Fruit fly (Drosophila melanogaster) whole organism, embryonic: ENCODE measurements around the gene CG6574.

Experiments
- Antp ChIP-seq: fragments of 200-800 bp; sonication (Bioruptor generic); optimal IDR thresholded peaks from 3 replicates; lab custom pipeline; 2016; ENCODE audit warnings: missing biosample characterization, missing genetic modification characterization
- CG10565 ChIP-seq: fragments of 200-800 bp; sonication (Bioruptor generic); optimal IDR thresholded peaks from 3 replicates; lab custom pipeline; 2016; ENCODE audit warnings: missing biosample characterization, mild to moderate bottlenecking, missing genetic modification characterization
- CG11247 ChIP-seq: fragments of 200-800 bp; sonication (Bioruptor generic); IDR thresholded peaks from 2 replicates; pipeline ENCODE4 v1.3.6; 2022; ENCODE audit warnings: missing biosample characterization, missing genetic modification characterization
- CG11456 ChIP-seq: fragments of 200-800 bp; sonication (Bioruptor generic); IDR thresholded peaks from 3 replicates; pipeline ENCODE4 v1.3.6; 2022; ENCODE audit warnings: missing biosample characterization, missing genetic modification characterization
- CG12104 ChIP-seq: fragments of 200-800 bp; sonication (Bioruptor generic); optimal IDR thresholded peaks from 3 replicates; lab custom pipeline; 2016; ENCODE audit warnings: missing biosample characterization, missing genetic modification characterization
- CG12942 ChIP-seq: fragments of 200-800 bp; sonication (Bioruptor generic); optimal IDR thresholded peaks from 3 replicates; lab custom pipeline; 2016; ENCODE audit warnings: missing biosample characterization, missing genetic modification characterization
- CG14050 ChIP-seq: fragments of 200-800 bp; sonication (Bioruptor generic); IDR thresholded peaks from 3 replicates; pipeline ENCODE4 v1.3.6; 2022; ENCODE audit warnings: missing biosample characterization, missing genetic modification characterization
- CG15011 ChIP-seq: fragments of 200-800 bp; sonication (Bioruptor generic); optimal IDR thresholded peaks from 3 replicates; lab custom pipeline; 2018; ENCODE audit warnings: missing biosample characterization, mild to moderate bottlenecking, missing genetic modification characterization
- CG15696 ChIP-seq: fragments of 200-800 bp; sonication (Bioruptor generic); optimal IDR thresholded peaks from 2 replicates; lab custom pipeline; 2019; ENCODE audit warnings: missing biosample characterization, mild to moderate bottlenecking, missing genetic modification characterization, moderate library complexity
- CG16813 ChIP-seq: fragments of 200-800 bp; sonication (Bioruptor generic); IDR thresholded peaks from 3 replicates; pipeline ENCODE4 v1.3.6; 2022; ENCODE audit warnings: missing biosample characterization, missing genetic modification characterization; ENCODE audit not compliant: partially characterized antibody
- CG17328 ChIP-seq: fragments of 200-800 bp; sonication (Bioruptor generic); IDR thresholded peaks from 2 replicates; pipeline ENCODE4 v1.3.6; 2022; ENCODE audit warnings: missing biosample characterization, missing genetic modification characterization
- CG1792 ChIP-seq: fragments of 200-800 bp; sonication (Bioruptor generic); optimal IDR thresholded peaks from 2 replicates; lab custom pipeline; 2016; ENCODE audit warnings: missing biosample characterization, missing genetic modification characterization
- CG18764 ChIP-seq: fragments of 200-800 bp; sonication (Bioruptor generic); optimal IDR thresholded peaks from 3 replicates; lab custom pipeline; 2016; ENCODE audit warnings: missing biosample characterization, missing genetic modification characterization
- CG3065 ChIP-seq: fragments of 200-800 bp; sonication (Bioruptor generic); optimal IDR thresholded peaks from 2 replicates; lab custom pipeline; 2016; ENCODE audit warnings: missing biosample characterization, missing genetic modification characterization
- CG3407 ChIP-seq: fragments of 200-800 bp; sonication (Bioruptor generic); optimal IDR thresholded peaks from 2 replicates; lab custom pipeline; 2018; ENCODE audit warnings: missing biosample characterization, mild to moderate bottlenecking, missing genetic modification characterization
- CG34224 ChIP-seq: fragments of 200-800 bp; sonication (Bioruptor generic); IDR thresholded peaks from 3 replicates; pipeline ENCODE4 v1.3.6; 2022; ENCODE audit warnings: missing biosample characterization, missing genetic modification characterization; ENCODE audit not compliant: partially characterized antibody
- CG4730 ChIP-seq: fragments of 200-800 bp; sonication (Bioruptor generic); IDR thresholded peaks from 2 replicates; pipeline ENCODE4 v1.3.6; 2022; ENCODE audit warnings: missing biosample characterization, missing genetic modification characterization
- CG7556 ChIP-seq: fragments of 200-800 bp; sonication (Bioruptor generic); optimal IDR thresholded peaks from 2 replicates; lab custom pipeline; 2017; ENCODE audit warnings: missing biosample characterization, mild to moderate bottlenecking, missing genetic modification characterization
- CG9727 ChIP-seq: fragments of 200-800 bp; sonication (Bioruptor generic); optimal IDR thresholded peaks from 3 replicates; lab custom pipeline; 2017; ENCODE audit warnings: missing biosample characterization, mild to moderate bottlenecking, missing genetic modification characterization
- CG9817 ChIP-seq: fragments of 200-800 bp; sonication (Bioruptor generic); optimal IDR thresholded peaks from 2 replicates; lab custom pipeline; 2018; ENCODE audit warnings: missing biosample characterization, mild to moderate bottlenecking, missing genetic modification characterization, moderate library complexity
- Dad ChIP-seq: fragments of 200-800 bp; sonication (Bioruptor generic); optimal IDR thresholded peaks from 3 replicates; lab custom pipeline; 2016; ENCODE audit warnings: missing biosample characterization, missing genetic modification characterization
- Deaf1 ChIP-seq: fragments of 200-800 bp; optimal IDR thresholded peaks from 3 replicates; lab custom pipeline; 2019; ENCODE audit warnings: missing biosample characterization, mild to moderate bottlenecking, missing genetic modification characterization, moderate library complexity
- Doc2 ChIP-seq: fragments of 200-800 bp; sonication (Bioruptor generic); IDR thresholded peaks from 2 replicates; pipeline ENCODE4 v1.3.6; 2022; ENCODE audit warnings: missing biosample characterization, missing genetic modification characterization
- Drgx ChIP-seq: fragments of 200-800 bp; sonication (Bioruptor generic); IDR thresholded peaks from 2 replicates; pipeline ENCODE4 v1.3.6; 2022; ENCODE audit warnings: missing biosample characterization, missing genetic modification characterization
- HLH4C ChIP-seq: fragments of 200-800 bp; sonication (Bioruptor generic); IDR thresholded peaks from 3 replicates; pipeline ENCODE4 v1.3.6; 2022; ENCODE audit warnings: missing biosample characterization, missing genetic modification characterization; ENCODE audit not compliant: partially characterized antibody
- Hsf ChIP-seq: fragments of 200-800 bp; sonication (Bioruptor generic); optimal IDR thresholded peaks from 3 replicates; lab custom pipeline; 2016; ENCODE audit warnings: missing biosample characterization, missing genetic modification characterization
- Lim3 ChIP-seq: fragments of 200-800 bp; sonication (Bioruptor generic); IDR thresholded peaks from 2 replicates; pipeline ENCODE4 v1.3.6; 2022; ENCODE audit warnings: missing biosample characterization, missing genetic modification characterization
- MBD-R2 ChIP-seq: fragments of 200-800 bp; sonication (Bioruptor generic); IDR thresholded peaks from 2 replicates; pipeline ENCODE4 v1.3.6; 2022; ENCODE audit warnings: missing biosample characterization, missing genetic modification characterization
- Max ChIP-seq: fragments of 200-800 bp; sonication (Bioruptor generic); optimal IDR thresholded peaks from 2 replicates; lab custom pipeline; 2016; ENCODE audit warnings: missing biosample characterization, mild to moderate bottlenecking, missing genetic modification characterization
- Myb ChIP-seq: fragments of 200-800 bp; sonication (Bioruptor generic); optimal IDR thresholded peaks from 2 replicates; lab custom pipeline; 2016; ENCODE audit warnings: missing biosample characterization, missing genetic modification characterization
- NC2β ChIP-seq: fragments of 200-800 bp; sonication (Bioruptor generic); optimal IDR thresholded peaks from 2 replicates; lab custom pipeline; 2016; ENCODE audit warnings: missing biosample characterization, missing genetic modification characterization
- NFAT ChIP-seq: fragments of 200-800 bp; sonication (Bioruptor generic); IDR thresholded peaks from 2 replicates; pipeline ENCODE4 v1.3.6; 2022; ENCODE audit warnings: missing biosample characterization, missing genetic modification characterization
- NK7.1 ChIP-seq: fragments of 200-800 bp; sonication (Bioruptor generic); optimal IDR thresholded peaks from 3 replicates; lab custom pipeline; 2016; ENCODE audit warnings: missing biosample characterization, missing genetic modification characterization
- Nf-YC ChIP-seq: fragments of 200-800 bp; optimal IDR thresholded peaks from 3 replicates; lab custom pipeline; 2019; ENCODE audit warnings: missing biosample characterization, mild to moderate bottlenecking, missing genetic modification characterization, moderate library complexity
- Side ChIP-seq: fragments of 200-800 bp; sonication (Bioruptor generic); optimal IDR thresholded peaks from 2 replicates; lab custom pipeline; 2016; ENCODE audit warnings: missing biosample characterization, missing genetic modification characterization
- Ssrp ChIP-seq: fragments of 200-800 bp; sonication (Bioruptor generic); optimal IDR thresholded peaks from 2 replicates; lab custom pipeline; 2018; ENCODE audit warnings: missing biosample characterization, mild to moderate bottlenecking, missing genetic modification characterization, moderate library complexity
- Xbp1 ChIP-seq: fragments of 200-800 bp; sonication (Bioruptor generic); optimal IDR thresholded peaks from 3 replicates; lab custom pipeline; 2016; ENCODE audit warnings: missing biosample characterization, mild to moderate bottlenecking, missing genetic modification characterization
- ab ChIP-seq: fragments of 200-800 bp; sonication (Bioruptor generic); optimal IDR thresholded peaks from 2 replicates; lab custom pipeline; 2016; ENCODE audit warnings: missing biosample characterization, missing genetic modification characterization
- al ChIP-seq: fragments of 200-800 bp; sonication (Bioruptor generic); IDR thresholded peaks from 2 replicates; pipeline ENCODE4 v1.3.6; 2022; ENCODE audit warnings: missing biosample characterization, missing genetic modification characterization
- chn ChIP-seq: fragments of 200-800 bp; sonication (Bioruptor generic); optimal IDR thresholded peaks from 2 replicates; lab custom pipeline; 2016; ENCODE audit warnings: missing biosample characterization, missing genetic modification characterization
- knrl ChIP-seq: fragments of 200-800 bp; sonication (Bioruptor generic); IDR thresholded peaks from 3 replicates; pipeline ENCODE4 v1.3.6; 2022; ENCODE audit warnings: missing biosample characterization, missing genetic modification characterization; ENCODE audit not compliant: partially characterized antibody
- lab ChIP-seq: fragments of 200-800 bp; sonication (Bioruptor generic); optimal IDR thresholded peaks from 3 replicates; lab custom pipeline; 2017; ENCODE audit warnings: missing biosample characterization, missing genetic modification characterization, mild to moderate bottlenecking, moderate library complexity, missing genetic modification reagents
- lola ChIP-seq, 3 experiments: fragments of >200 bp in 2 of 3; fragments of 200-800 bp in 1 of 3; sonication (Bioruptor generic) in 1 of 3; optimal IDR thresholded peaks; 2 replicates each; lab custom pipeline; 2017 to 2019; ENCODE audit warnings: missing biosample characterization in 3 of 3, missing genetic modification characterization in 3 of 3, mild to moderate bottlenecking in 1 of 3, moderate library complexity in 1 of 3
- mld ChIP-seq: fragments of 200-800 bp; sonication (Bioruptor generic); IDR thresholded peaks from 3 replicates; pipeline ENCODE4 v1.3.6; 2022; ENCODE audit warnings: missing biosample characterization, missing genetic modification characterization; ENCODE audit not compliant: partially characterized antibody
- nerfin-1 ChIP-seq: fragments of 200-800 bp; sonication (Bioruptor generic); optimal IDR thresholded peaks from 3 replicates; lab custom pipeline; 2019; ENCODE audit warnings: missing biosample characterization, mild to moderate bottlenecking, missing genetic modification characterization, moderate library complexity
- onecut ChIP-seq: fragments of 200-800 bp; sonication (Bioruptor generic); IDR thresholded peaks from 2 replicates; pipeline ENCODE4 v1.3.6; 2022; ENCODE audit warnings: missing biosample characterization, missing genetic modification characterization
- sens-2 ChIP-seq: fragments of 200-800 bp; sonication (Bioruptor generic); IDR thresholded peaks from 2 replicates; pipeline ENCODE4 v1.3.6; 2022; ENCODE audit warnings: missing biosample characterization, missing genetic modification characterization
- stc ChIP-seq: fragments of 200-800 bp; sonication (Bioruptor generic); IDR thresholded peaks from 2 replicates; pipeline ENCODE4 v1.3.6; 2022; ENCODE audit warnings: missing biosample characterization, missing genetic modification characterization
- usp ChIP-seq: fragments of >200 bp; optimal IDR thresholded peaks from 2 replicates; lab custom pipeline; 2017; ENCODE audit warnings: missing biosample characterization, missing genetic modification characterization

The CG6574 gene

dm6 chr3R:10875515-10876434, 13.0 kb upstream of the CG6574 start, which contains the start of gene Sodh2 (continued):
- TF ChIP-seq CG1792 (GFP tag; lab: Kevin White, UChicago) (peak; percentile 68), CG9727 (GFP tag; lab: Kevin White, UChicago) (peak; percentile 77), usp (GFP tag; lab: Kevin White, UChicago) (no peak), mld (GFP tag; lab: Robert Waterston, UW) (no peak), Antp (GFP tag; lab: Kevin White, UChicago) (peak; percentile 67), NC2β (GFP tag; lab: Kevin White, UChicago) (no peak), Lim3 (GFP tag; lab: Robert Waterston, UW) (no peak), Hsf (peak; percentile 67), lola (GFP tag; optimal IDR thresholded peaks at IDR 0.05; lab: Kevin White, UChicago) (peak in 1 of 3 experiments; percentile 43), knrl (GFP tag; lab: Robert Waterston, UW) (no peak), Doc2 (GFP tag; lab: Robert Waterston, UW) (no peak), CG12104 (GFP tag; lab: Kevin White, UChicago) (peak; percentile 77), Myb (GFP tag; lab: Kevin White, UChicago) (peak; percentile 57), sens-2 (GFP tag; lab: Robert Waterston, UW) (no peak), Nf-YC (tag; lab: Kevin White, UChicago) (peak; percentile 64), CG15696 (peak; percentile 36), Xbp1 (peak; percentile 47), CG11247 (GFP tag; lab: Robert Waterston, UW) (peak; percentile 82), CG3407 (GFP tag; lab: Kevin White, UChicago) (peak; percentile 74), nerfin-1 (tag; lab: Kevin White, UChicago) (peak; percentile 57), CG12942 (GFP tag; lab: Kevin White, UChicago) (peak; percentile 32), CG7556 (GFP tag; lab: Kevin White, UChicago) (peak; percentile 88), NFAT (GFP tag; lab: Robert Waterston, UW) (peak; percentile 83), chn (GFP tag; lab: Kevin White, UChicago) (peak; percentile 22), Max (GFP tag; lab: Kevin White, UChicago) (peak; percentile 42), ab (peak; percentile 37), CG9817 (tag; lab: Kevin White, UChicago) (peak; percentile 79), CG10565 (GFP tag; lab: Kevin White, UChicago) (no peak), Deaf1 (tag; lab: Kevin White, UChicago) (peak; percentile 67), CG4730 (no peak), CG17328 (GFP tag; lab: Robert Waterston, UW) (peak; percentile 50; the same call in 1 of the 2 replicates), al (GFP tag; lab: Robert Waterston, UW) (peak; percentile 62), Dad (GFP tag; lab: Kevin White, UChicago) (peak; percentile 24), CG14050 (GFP tag; lab: Robert Waterston, UW) (peak; percentile 32), Ssrp (tag; lab: Kevin White, UChicago) (peak; percentile 17), CG16813 (no peak), CG34224 (GFP tag; lab: Robert Waterston, UW) (no peak), CG18764 (peak; percentile 61), MBD-R2 (GFP tag; lab: Robert Waterston, UW) (peak; percentile 47; the same call in 1 of the 2 replicates), CG3065 (GFP tag; lab: Kevin White, UChicago) (peak; percentile 44), Drgx (GFP tag; lab: Robert Waterston, UW) (peak; percentile 91), NK7.1 (GFP tag; lab: Kevin White, UChicago) (peak; percentile 15), lab (GFP tag; lab: Kevin White, UChicago) (peak; percentile 95), CG11456 (peak; percentile 66; the same call in 2 of the 3 replicates), CG15011 (GFP tag; lab: Kevin White, UChicago) (peak; percentile 39), onecut (GFP tag; lab: Robert Waterston, UW) (peak; percentile 68), HLH4C (GFP tag; lab: Robert Waterston, UW) (no peak), Side (GFP tag; lab: Kevin White, UChicago) (peak; percentile 73), stc (GFP tag; lab: Robert Waterston, UW) (peak; percentile 42; the same call in 1 of the 2 replicates)
